Worm (Caenorhabditis elegans): ENCODE measurements around the gene wrt-7.

DNA sequence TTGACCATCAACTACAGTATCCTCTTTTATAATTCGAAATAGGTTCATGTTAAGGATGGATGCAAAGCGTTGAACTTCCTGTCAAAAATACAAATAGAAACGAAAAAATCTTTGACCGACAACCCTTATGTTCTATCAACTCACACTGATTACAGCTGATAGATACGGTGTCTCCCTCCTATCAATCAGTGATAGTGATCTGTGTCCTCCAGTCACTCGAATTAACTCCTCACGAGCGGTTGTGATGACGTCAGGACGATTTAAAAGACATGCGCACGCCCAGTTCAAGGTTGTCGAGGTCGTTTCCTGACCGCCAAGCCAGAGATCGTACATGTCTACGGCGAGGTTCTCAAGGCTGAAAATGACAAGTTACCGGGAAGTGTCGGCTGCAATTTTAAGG is 51.3 kb downstream of the wrt-7 start:
- no peak for TF ChIP-seq madf-8 (GFP tag; conservative IDR thresholded peaks at IDR 0.05)
- no peak for TF ChIP-seq sea-2 (GFP tag; IDR thresholded peaks at IDR 0.05)
- no peak for TF ChIP-seq lin-35 (GFP tag; optimal IDR thresholded peaks at IDR 0.05)
- TF ChIP-seq akir-1 (GFP tag; optimal IDR thresholded peaks at IDR 0.05), result no peak
- TF ChIP-seq ama-1 (optimal IDR thresholded peaks at IDR 0.05), result no peak
- TF ChIP-seq ama-1 (GFP tag; optimal IDR thresholded peaks at IDR 0.05), result no peak
